Worm (Caenorhabditis elegans) whole organism, mixed stage, embryonic: ENCODE data around the gene ifo-1.
"Not testable (repeated sequence)": the region's sequence is repeated elsewhere in the genome, so short reads cannot be mapped to it uniquely, and the experiment has no call there.

Source experiments
- M03D4.4 ChIP-seq: sonication (generic microtip); optimal IDR thresholded peaks from 2 replicates; lab custom pipeline; 2017; ENCODE audit warnings: mild to moderate bottlenecking, missing genetic modification characterization, missing compliant biosample characterization
- bed-3 ChIP-seq: fragments of 200-800 bp; sonication (Bioruptor generic); optimal IDR thresholded peaks from 3 replicates; lab custom pipeline; 2018; ENCODE audit warnings: mild to moderate bottlenecking, missing genetic modification characterization, moderate library complexity, missing compliant biosample characterization
- blmp-1 ChIP-seq: fragments of 150-350 bp; optimal IDR thresholded peaks from 2 replicates; lab custom pipeline; 2014; ENCODE audit warnings: missing biosample characterization, missing genetic modification characterization
- ceh-39 ChIP-seq: fragments of 150-350 bp; optimal IDR thresholded peaks from 2 replicates; lab custom pipeline; 2014; ENCODE audit warnings: missing biosample characterization, missing genetic modification characterization
- ceh-43 ChIP-seq: fragments of 200-800 bp; sonication (Bioruptor generic); optimal IDR thresholded peaks from 2 replicates; lab custom pipeline; 2018; ENCODE audit warnings: mild to moderate bottlenecking, missing genetic modification characterization, moderate library complexity, missing compliant biosample characterization
- ceh-83 ChIP-seq: fragments of 200-800 bp; sonication (Bioruptor generic); optimal IDR thresholded peaks from 2 replicates; lab custom pipeline; 2018; ENCODE audit warnings: mild to moderate bottlenecking, missing genetic modification characterization, missing compliant biosample characterization
- ces-1 ChIP-seq: fragments of 150-350 bp; optimal IDR thresholded peaks from 2 replicates; lab custom pipeline; 2014; ENCODE audit warnings: missing biosample characterization, missing genetic modification reagents, missing genetic modification characterization
- drap-1 ChIP-seq: fragments of 200-800 bp; sonication (Bioruptor generic); optimal IDR thresholded peaks from 3 replicates; lab custom pipeline; 2018; ENCODE audit warnings: mild to moderate bottlenecking, missing genetic modification characterization, missing compliant biosample characterization
- elt-1 ChIP-seq: sonication (generic microtip); optimal IDR thresholded peaks from 2 replicates; lab custom pipeline; 2017; ENCODE audit warnings: missing genetic modification characterization, mild to moderate bottlenecking, missing compliant biosample characterization, antibody characterized with exemption, moderate library complexity, borderline replicate concordance; ENCODE audit not compliant: insufficient read depth
- elt-3 ChIP-seq: fragments of 150-350 bp; optimal IDR thresholded peaks from 2 replicates; lab custom pipeline; 2014; ENCODE audit warnings: missing biosample characterization, missing genetic modification characterization
- flh-1 ChIP-seq: fragments of 200-800 bp; sonication (Bioruptor generic); optimal IDR thresholded peaks from 2 replicates; lab custom pipeline; 2018; ENCODE audit warnings: mild to moderate bottlenecking, missing genetic modification characterization, moderate library complexity, missing compliant biosample characterization
- hlh-1 ChIP-seq: fragments of 150-350 bp; optimal IDR thresholded peaks from 2 replicates; lab custom pipeline; 2014; ENCODE audit warnings: missing biosample characterization, missing genetic modification reagents, missing genetic modification characterization
- lin-13 ChIP-seq: fragments of 150-350 bp; optimal IDR thresholded peaks from 2 replicates; lab custom pipeline; 2014; ENCODE audit warnings: missing biosample characterization, missing genetic modification characterization
- lin-32 ChIP-seq: fragments of 200-800 bp; sonication (Bioruptor generic); optimal IDR thresholded peaks from 2 replicates; lab custom pipeline; 2018; ENCODE audit warnings: mild to moderate bottlenecking, missing genetic modification characterization, missing compliant biosample characterization
- mab-5 ChIP-seq: fragments of 150-350 bp; optimal IDR thresholded peaks from 2 replicates; lab custom pipeline; 2014; ENCODE audit warnings: missing biosample characterization, missing genetic modification characterization
- mls-2 ChIP-seq: sonication (generic microtip); optimal IDR thresholded peaks from 2 replicates; lab custom pipeline; 2016; ENCODE audit warnings: mild to moderate bottlenecking, missing genetic modification characterization, moderate library complexity, missing compliant biosample characterization
- nhr-12 ChIP-seq: fragments of 150-350 bp; optimal IDR thresholded peaks from 2 replicates; lab custom pipeline; 2014; ENCODE audit warnings: missing biosample characterization, missing genetic modification characterization
- nhr-2 ChIP-seq: fragments of 150-350 bp; optimal IDR thresholded peaks from 2 replicates; lab custom pipeline; 2014; ENCODE audit warnings: missing biosample characterization, missing genetic modification characterization
- nhr-237 ChIP-seq: fragments of 150-350 bp; optimal IDR thresholded peaks from 2 replicates; lab custom pipeline; 2014; ENCODE audit warnings: missing biosample characterization, missing genetic modification characterization
- nhr-28 ChIP-seq: fragments of 150-350 bp; optimal IDR thresholded peaks from 2 replicates; lab custom pipeline; 2014; ENCODE audit warnings: missing biosample characterization, missing genetic modification characterization
- nhr-76 ChIP-seq: sonication (generic microtip); optimal IDR thresholded peaks from 2 replicates; lab custom pipeline; 2017; ENCODE audit warnings: missing biosample characterization, missing genetic modification characterization
- pha-4 ChIP-seq: fragments of 150-350 bp; optimal IDR thresholded peaks from 2 replicates; lab custom pipeline; 2018; ENCODE audit warnings: missing biosample characterization, missing genetic modification reagents, missing genetic modification characterization
- sem-2 ChIP-seq: fragments of 200-800 bp; sonication (Bioruptor generic); optimal IDR thresholded peaks from 2 replicates; lab custom pipeline; 2018; ENCODE audit warnings: mild to moderate bottlenecking, missing genetic modification characterization, missing compliant biosample characterization
- snpc-4 ChIP-seq: fragments of 150-350 bp; optimal IDR thresholded peaks from 2 replicates; lab custom pipeline; 2014; ENCODE audit warnings: missing biosample characterization, missing genetic modification characterization
- sptf-1 ChIP-seq: sonication (generic microtip); optimal IDR thresholded peaks from 2 replicates; lab custom pipeline; 2017; ENCODE audit warnings: mild to moderate bottlenecking, missing genetic modification characterization, moderate library complexity, missing compliant biosample characterization
- tbx-8 ChIP-seq: fragments of 200-800 bp; sonication (Bioruptor generic); optimal IDR thresholded peaks from 2 replicates; lab custom pipeline; 2018; ENCODE audit warnings: mild to moderate bottlenecking, missing genetic modification characterization, moderate library complexity, missing compliant biosample characterization
- unc-120 ChIP-seq: sonication (generic microtip); optimal IDR thresholded peaks from 2 replicates; lab custom pipeline; 2017; ENCODE audit warnings: missing genetic modification characterization, missing compliant biosample characterization; ENCODE audit not compliant: poor library complexity, severe bottlenecking
- unc-39 ChIP-seq: fragments of 150-350 bp; optimal IDR thresholded peaks from 2 replicates; lab custom pipeline; 2014; ENCODE audit warnings: missing biosample characterization, missing genetic modification characterization
- unc-62 ChIP-seq: fragments of 150-350 bp; optimal IDR thresholded peaks from 2 replicates; lab custom pipeline; 2014; ENCODE audit warnings: missing biosample characterization, missing genetic modification reagents, missing genetic modification characterization
- zip-8 ChIP-seq: fragments of 150-350 bp; optimal IDR thresholded peaks from 2 replicates; lab custom pipeline; 2014; ENCODE audit warnings: missing biosample characterization, missing genetic modification characterization
- ztf-11 ChIP-seq: fragments of 150-350 bp; optimal IDR thresholded peaks from 2 replicates; lab custom pipeline; 2014; ENCODE audit warnings: missing biosample characterization, missing genetic modification characterization

The ifo-1 gene

ce11 chrIV:7326613-7327149 lies at the start of gene ifo-1:
Gene ifo-1 (minus strand): TSS chrIV:7326663.
- TF ChIP-seq ztf-11 (tag; lab: Kevin White, UChicago), result no peak
- no peak for TF ChIP-seq drap-1 (GFP tag; lab: Kevin White, UChicago)
- TF ChIP-seq unc-62 (GFP tag; lab: Kevin White, UChicago), result no peak
- TF ChIP-seq nhr-12 (tag; lab: Kevin White, UChicago), result no peak
- TF ChIP-seq unc-120 (tag; lab: Kevin White, UChicago), result no peak
- TF ChIP-seq lin-13 (tag; lab: Kevin White, UChicago), result no peak
- TF ChIP-seq bed-3, result no peak
- no peak for TF ChIP-seq zip-8 (tag; lab: Kevin White, UChicago)
- no peak for TF ChIP-seq lin-32 (GFP tag; lab: Kevin White, UChicago)
- TF ChIP-seq elt-3 (tag; lab: Kevin White, UChicago), result no peak
- no peak for TF ChIP-seq nhr-28 (tag; lab: Kevin White, UChicago)
- no peak for TF ChIP-seq elt-1 (tag; lab: Kevin White, UChicago)
- TF ChIP-seq pha-4 (tag; lab: Kevin White, UChicago), result no peak
- no peak for TF ChIP-seq flh-1 (GFP tag; lab: Kevin White, UChicago)

- TF ChIP-seq snpc-4 (tag; lab: Kevin White, UChicago); sem-2 (GFP tag; lab: Kevin White, UChicago); M03D4.4: not testable (repeated sequence)
Observed at ce11 chrIV:7374847-7375246, 48.4 kb upstream of the ifo-1 start, which contains the start of gene T12B3.3. Gene T12B3.3 (plus strand): TSS chrIV:7375147.

DNA sequence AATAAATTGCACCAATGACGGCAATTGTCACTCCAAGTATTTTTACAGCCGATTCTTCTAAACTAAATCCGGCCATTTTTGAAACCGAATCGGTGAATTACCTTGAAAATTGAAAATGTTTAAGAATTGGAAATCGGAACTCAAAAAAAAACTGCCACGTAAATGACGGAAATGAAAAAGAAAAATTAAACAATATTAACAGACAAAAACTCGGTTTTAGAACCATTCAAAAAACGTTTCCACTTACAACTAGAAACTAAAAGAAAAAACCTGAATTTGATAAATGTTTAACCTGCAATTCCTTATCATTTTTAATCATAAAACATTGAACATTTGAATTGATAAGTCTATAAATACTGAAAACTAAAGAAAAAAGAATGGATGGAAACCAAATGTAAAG lies 38.5 kb upstream of the ifo-1 start, which contains the start of gene Y40C5A.4:
Gene Y40C5A.4 (minus strand): TSS at position 101 of the 400 bp plus-strand sequence.
- TF ChIP-seq ceh-83 (GFP tag; lab: Kevin White, UChicago); mab-5 (tag; lab: Kevin White, UChicago); elt-1 (tag; lab: Kevin White, UChicago): not testable (repeated sequence)
- TF ChIP-seq, all 35 proteins: peak for 0; not testable (repeated sequence) for 35

- TF ChIP-seq blmp-1 (tag; lab: Kevin White, UChicago) (no peak), nhr-2 (no peak), snpc-4 (tag; lab: Kevin White, UChicago) (no peak), ztf-11 (tag; lab: Kevin White, UChicago) (no peak), unc-39 (tag; lab: Kevin White, UChicago) (no peak), ceh-43 (GFP tag; lab: Kevin White, UChicago) (no peak), drap-1 (GFP tag; lab: Kevin White, UChicago) (no peak), nhr-237 (tag; lab: Kevin White, UChicago) (no peak), ceh-39 (tag; lab: Kevin White, UChicago) (no peak), pha-4 (tag; lab: Kevin White, UChicago) (no peak), nhr-28 (tag; lab: Kevin White, UChicago) (no peak), tbx-8 (GFP tag; lab: Kevin White, UChicago) (no peak), elt-3 (tag; lab: Kevin White, UChicago) (no peak), hlh-1 (tag; lab: Kevin White, UChicago) (no peak), nhr-76 (tag; lab: Kevin White, UChicago) (no peak)
Observed at ce11 chrIV:7346751-7347150, 20.3 kb upstream of the ifo-1 start, which contains the start of gene daf-42. Gene daf-42 (minus strand): TSS chrIV:7346851.

ce11 chrIV:7344020-7344419 lies 17.6 kb upstream of the ifo-1 start:
- TF ChIP-seq unc-39 (tag; lab: Kevin White, UChicago) (no peak), unc-120 (tag; lab: Kevin White, UChicago) (no peak), nhr-12 (tag; lab: Kevin White, UChicago) (no peak), flh-1 (GFP tag; lab: Kevin White, UChicago) (no peak)

ce11 chrIV:7342144-7342543 lies 15.7 kb upstream of the ifo-1 start:
- TF ChIP-seq M03D4.4, result no peak
- TF ChIP-seq nhr-2, result no peak
- TF ChIP-seq sptf-1 (tag; lab: Kevin White, UChicago), result no peak
- no peak for TF ChIP-seq blmp-1 (tag; lab: Kevin White, UChicago)
- TF ChIP-seq ceh-39 (tag; lab: Kevin White, UChicago), result no peak
- no peak for TF ChIP-seq mls-2 (tag; lab: Kevin White, UChicago)
- no peak for TF ChIP-seq lin-13 (tag; lab: Kevin White, UChicago)
- TF ChIP-seq ces-1 (GFP tag; lab: Kevin White, UChicago), result no peak
- no peak for TF ChIP-seq flh-1 (GFP tag; lab: Kevin White, UChicago)
- TF ChIP-seq unc-120 (tag; lab: Kevin White, UChicago), result no peak
- no peak for TF ChIP-seq nhr-28 (tag; lab: Kevin White, UChicago)
